Fruit fly (Drosophila melanogaster): Measurements from ENCODE around the gene Prosalpha6.

Prosalpha6 gene

DNA sequence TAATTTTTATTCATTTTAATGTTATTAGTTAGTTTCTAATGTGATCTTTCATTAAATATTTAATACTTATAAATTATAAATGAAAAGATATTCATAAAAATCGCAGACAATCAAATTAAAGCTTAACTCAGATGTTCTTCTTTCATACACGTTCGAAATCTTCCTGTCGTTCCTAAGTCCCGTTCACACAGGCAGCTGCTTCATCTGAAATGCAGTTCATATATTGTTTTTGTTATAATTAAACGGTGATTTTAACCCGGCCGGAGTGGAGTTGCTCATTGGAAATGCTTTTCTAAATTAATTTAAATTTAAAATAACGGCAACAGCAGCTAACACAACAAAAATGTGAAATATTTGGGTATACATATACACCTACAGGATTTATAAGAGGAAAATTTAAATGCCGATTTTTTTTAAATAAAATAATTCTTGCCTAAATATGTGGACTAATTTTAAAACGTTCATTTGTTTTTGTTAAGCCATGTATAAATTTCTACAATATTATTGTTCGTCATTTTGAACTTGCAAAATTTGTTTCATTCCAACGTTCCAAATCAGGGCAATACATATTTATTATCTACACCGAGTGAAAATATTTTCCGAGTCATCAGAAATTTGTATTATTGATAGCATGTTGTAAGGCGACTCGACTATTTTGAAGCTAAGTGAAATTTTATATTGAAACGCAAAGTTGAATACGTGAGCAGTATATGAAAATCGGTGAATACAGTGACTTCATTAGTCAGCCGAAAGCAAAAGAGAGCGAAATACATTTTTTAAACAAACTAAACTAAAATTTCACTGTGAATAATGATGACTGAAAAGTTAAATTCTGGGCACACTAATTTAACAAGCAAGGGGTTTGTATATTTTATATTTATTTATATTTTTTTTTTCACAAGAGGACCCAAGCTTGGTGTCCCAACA, 17.8 kb downstream of the Prosalpha6 start, which contains the start of gene me31B:
Gene me31B, plus strand, starts transcription at position 616 of the 927 bp plus-strand sequence.
- TF ChIP-seq kay (GFP tag; ENCODE audit: borderline replicate concordance): peak; percentile 70
- TF ChIP-seq tj (GFP tag; optimal IDR thresholded peaks at IDR 0.05): peak; percentile 30
- TF ChIP-seq Mnt (GFP tag; optimal IDR thresholded peaks at IDR 0.05): no peak
- no peak for TF ChIP-seq Crg-1 (GFP tag; optimal IDR thresholded peaks at IDR 0.05)
- TF ChIP-seq ovo (GFP tag; optimal IDR thresholded peaks at IDR 0.05): no peak
- TF ChIP-seq CG7045 (GFP tag; optimal IDR thresholded peaks at IDR 0.05): no peak
- TF ChIP-seq cnc (optimal IDR thresholded peaks at IDR 0.05): no peak
- TF ChIP-seq CG11617 (GFP tag; optimal IDR thresholded peaks at IDR 0.05): no peak

- TF ChIP-seq toe (GFP tag; optimal IDR thresholded peaks at IDR 0.05): no peak
- no peak for TF ChIP-seq cnc (optimal IDR thresholded peaks at IDR 0.05)
- TF ChIP-seq CG11617 (GFP tag; optimal IDR thresholded peaks at IDR 0.05): no peak
- no peak for TF ChIP-seq CG7045 (GFP tag; optimal IDR thresholded peaks at IDR 0.05)
- no peak for TF ChIP-seq CG12768 (GFP tag; optimal IDR thresholded peaks at IDR 0.05)
- TF ChIP-seq CG5204 (GFP tag; optimal IDR thresholded peaks at IDR 0.05): no peak
- TF ChIP-seq CG1620 (GFP tag; optimal IDR thresholded peaks at IDR 0.05): peak; percentile 22
- TF ChIP-seq CG33017 (tag; optimal IDR thresholded peaks at IDR 0.05): no peak
- TF ChIP-seq cic (GFP tag; optimal IDR thresholded peaks at IDR 0.05): peak; percentile 66
- no peak for TF ChIP-seq kay (GFP tag; ENCODE audit: borderline replicate concordance)
- no peak for TF ChIP-seq CG7101 (tag; optimal IDR thresholded peaks at IDR 0.05)
- no peak for TF ChIP-seq Crg-1 (GFP tag; optimal IDR thresholded peaks at IDR 0.05)
- TF ChIP-seq Clk (GFP tag; optimal IDR thresholded peaks at IDR 0.05): no peak
- TF ChIP-seq bab1 (GFP tag; optimal IDR thresholded peaks at IDR 0.05): peak; percentile 44
- peak; percentile 94 for TF ChIP-seq Mnt (GFP tag; optimal IDR thresholded peaks at IDR 0.05)
- TF ChIP-seq CG14711 (tag; optimal IDR thresholded peaks at IDR 0.05): peak; percentile 32
- peak; percentile 14 for TF ChIP-seq tj (GFP tag; optimal IDR thresholded peaks at IDR 0.05)
- no peak for TF ChIP-seq pad (GFP tag; optimal IDR thresholded peaks at IDR 0.05)
- no peak for TF ChIP-seq Hr96 (GFP tag; optimal IDR thresholded peaks at IDR 0.05)
- peak; percentile 27 for TF ChIP-seq ovo (GFP tag; optimal IDR thresholded peaks at IDR 0.05)
These were observed 25.6 kb downstream of the Prosalpha6 start, which contains the start of gene chico for dm6 chr2L:10246785-10247190. TSS of gene chico (minus strand) at chr2L:10247078.

DNA sequence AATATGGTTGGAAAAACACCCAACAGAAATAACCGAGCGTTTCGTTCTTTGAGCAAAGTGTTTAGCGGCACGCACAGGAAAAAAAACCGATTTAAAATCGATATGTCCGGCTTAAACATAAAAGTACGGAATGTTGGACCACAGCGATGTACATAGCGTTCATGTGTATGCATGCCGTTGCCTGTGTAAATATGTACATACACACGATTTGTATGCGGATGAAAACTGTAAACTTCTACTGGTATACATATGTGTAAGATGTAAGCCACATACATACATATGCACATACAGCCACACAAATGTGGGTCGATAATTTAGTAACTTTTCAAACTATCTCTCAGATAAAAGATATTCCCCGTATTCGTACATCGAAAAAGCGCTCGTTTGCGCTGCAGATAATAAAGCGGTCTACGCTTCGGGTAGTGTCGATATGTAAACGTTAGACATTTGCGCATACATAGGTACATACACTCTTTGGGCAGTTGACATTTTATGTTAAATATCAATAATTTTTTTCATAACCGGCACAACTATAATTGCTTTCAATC, 28.6 kb downstream of the Prosalpha6 start:
- TF ChIP-seq Crg-1 (GFP tag; optimal IDR thresholded peaks at IDR 0.05) (peak; percentile 41), CG7101 (tag; optimal IDR thresholded peaks at IDR 0.05) (peak; percentile 6), CG1620 (GFP tag; optimal IDR thresholded peaks at IDR 0.05) (no peak), bab1 (GFP tag; optimal IDR thresholded peaks at IDR 0.05) (no peak), Mnt (GFP tag; optimal IDR thresholded peaks at IDR 0.05) (peak; percentile 22), kay (GFP tag; ENCODE audit: borderline replicate concordance) (peak; percentile 28), cic (GFP tag; optimal IDR thresholded peaks at IDR 0.05) (peak; percentile 60), CG7045 (GFP tag; optimal IDR thresholded peaks at IDR 0.05) (peak; percentile 7)

DNA sequence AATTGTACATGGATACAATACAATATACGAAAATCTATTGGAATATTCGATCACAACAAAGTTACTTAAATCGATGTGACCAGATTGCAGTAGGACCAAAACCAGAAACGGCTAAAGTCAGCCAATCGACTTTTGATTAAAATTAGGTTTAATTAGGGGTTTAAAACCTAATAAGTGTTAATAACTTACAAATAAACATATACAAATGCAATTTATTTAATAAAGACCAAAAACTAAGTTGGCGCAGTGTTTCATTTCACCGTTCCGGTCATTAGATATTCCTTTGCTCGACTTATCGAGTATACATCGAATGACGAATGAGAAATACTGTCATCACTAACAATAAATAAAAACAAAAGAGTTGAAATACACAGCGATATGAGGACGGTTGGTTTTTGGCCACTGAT, 29.3 kb downstream of the Prosalpha6 start, which contains the start of the genes bsk and CG31717:
Gene bsk, minus strand, starts transcription at position 61 of the 407 bp plus-strand sequence.
Gene CG31717, plus strand, starts transcription at position 297 of the 407 bp plus-strand sequence.
- TF ChIP-seq ovo (GFP tag; optimal IDR thresholded peaks at IDR 0.05): no peak
- peak; percentile 51 for TF ChIP-seq bab1 (GFP tag; optimal IDR thresholded peaks at IDR 0.05)
- peak; percentile 30 for TF ChIP-seq Mnt (GFP tag; optimal IDR thresholded peaks at IDR 0.05)
- TF ChIP-seq cic (GFP tag; optimal IDR thresholded peaks at IDR 0.05): peak; percentile 38
- peak; percentile 25 for TF ChIP-seq CG14711 (tag; optimal IDR thresholded peaks at IDR 0.05)
- peak; percentile 98 for TF ChIP-seq kay (GFP tag; ENCODE audit: borderline replicate concordance)

- TF ChIP-seq Clk (GFP tag; optimal IDR thresholded peaks at IDR 0.05) (no peak), CG1620 (GFP tag; optimal IDR thresholded peaks at IDR 0.05) (no peak), bab1 (GFP tag; optimal IDR thresholded peaks at IDR 0.05) (no peak), CG11617 (GFP tag; optimal IDR thresholded peaks at IDR 0.05) (no peak), CG33017 (tag; optimal IDR thresholded peaks at IDR 0.05) (no peak), kay (GFP tag; ENCODE audit: borderline replicate concordance) (no peak), toe (GFP tag; optimal IDR thresholded peaks at IDR 0.05) (no peak), CG5204 (GFP tag; optimal IDR thresholded peaks at IDR 0.05) (no peak), CG14711 (tag; optimal IDR thresholded peaks at IDR 0.05) (no peak), tj (GFP tag; optimal IDR thresholded peaks at IDR 0.05) (no peak)
These were observed 30.4 kb downstream of the Prosalpha6 start, which contains the start of gene Ror for dm6 chr2L:10251592-10251991. TSS of gene Ror (plus strand) at chr2L:10251843.

DNA sequence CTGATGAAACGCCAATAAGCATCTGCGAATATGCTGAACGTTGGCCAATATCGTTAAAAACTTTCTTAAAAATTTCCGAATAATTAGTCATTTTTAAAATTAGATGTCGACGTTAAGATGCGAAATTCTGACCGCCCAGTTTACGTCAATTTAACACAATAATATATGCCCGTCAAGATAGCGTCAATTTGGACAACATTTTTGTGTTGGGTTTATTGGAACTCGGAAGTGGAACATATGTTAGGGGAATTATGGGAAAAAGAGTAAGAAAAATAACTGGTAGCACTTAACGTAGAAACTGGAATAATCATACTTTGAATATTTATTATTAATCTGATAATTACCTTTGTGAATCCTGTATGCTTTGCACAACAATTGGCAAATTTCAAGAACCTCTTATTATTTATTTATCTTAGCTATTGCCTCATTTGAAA, 34.6 kb downstream of the Prosalpha6 start, which contains the start of gene CG5676:
Gene CG5676, minus strand, starts transcription at position 167 of the 434 bp plus-strand sequence.
- TF ChIP-seq bab1 (GFP tag; optimal IDR thresholded peaks at IDR 0.05) (peak; percentile 51), kay (GFP tag; ENCODE audit: borderline replicate concordance) (peak; percentile 92), toe (GFP tag; optimal IDR thresholded peaks at IDR 0.05) (no peak), CG1620 (GFP tag; optimal IDR thresholded peaks at IDR 0.05) (no peak), Crg-1 (GFP tag; optimal IDR thresholded peaks at IDR 0.05) (no peak), CG12768 (GFP tag; optimal IDR thresholded peaks at IDR 0.05) (no peak), Clk (GFP tag; optimal IDR thresholded peaks at IDR 0.05) (no peak), CG14711 (tag; optimal IDR thresholded peaks at IDR 0.05) (no peak), Hr96 (GFP tag; optimal IDR thresholded peaks at IDR 0.05) (no peak), pad (GFP tag; optimal IDR thresholded peaks at IDR 0.05) (no peak)

All from whole organism, adult.